Worm (Caenorhabditis elegans) whole organism, L1 larva: ENCODE data around the gene K08D9.10.
A peak's percentile ranks its signal among the peaks of the same experiment; 100 is the strongest.

Experiments
- F16B12.6 ChIP-seq: fragments of 150-350 bp; optimal IDR thresholded peaks from 2 replicates; lab custom pipeline; 2014; ENCODE audit warnings: missing biosample characterization, missing genetic modification characterization
- aha-1 ChIP-seq: fragments of 150-350 bp; optimal IDR thresholded peaks from 2 replicates; lab custom pipeline; 2014; ENCODE audit warnings: missing biosample characterization, missing genetic modification characterization
- blmp-1 ChIP-seq: fragments of 150-350 bp; optimal IDR thresholded peaks from 2 replicates; lab custom pipeline; 2014; ENCODE audit warnings: missing biosample characterization, missing genetic modification characterization
- ces-1 ChIP-seq: fragments of 150-350 bp; optimal IDR thresholded peaks from 2 replicates; lab custom pipeline; 2014; ENCODE audit warnings: missing biosample characterization, missing genetic modification reagents, missing genetic modification characterization
- dpl-1 ChIP-seq, 3 experiments: fragments of 150-350 bp in 2 of 3; sonication (generic microtip) in 1 of 3; optimal IDR thresholded peaks; 2 replicates each; lab custom pipeline; 2014 to 2017; ENCODE audit warnings: missing biosample characterization in 3 of 3, missing genetic modification characterization in 3 of 3, missing genetic modification reagents in 3 of 3
- efl-1 ChIP-seq, 4 experiments: fragments of 150-350 bp; optimal IDR thresholded peaks in 3 of 4; peaks in 1 of 4; 1 replicate in 1 of 4; 2 replicates in 3 of 4; lab custom pipeline; 2014; ENCODE audit warnings: missing biosample characterization in 2 of 4, missing genetic modification characterization in 2 of 4, missing genetic modification reagents in 2 of 4
- efl-3 ChIP-seq: fragments of 200-800 bp; sonication (Bioruptor generic); optimal IDR thresholded peaks from 2 replicates; lab custom pipeline; 2018; ENCODE audit warnings: mild to moderate bottlenecking, missing genetic modification characterization, missing compliant biosample characterization
- fkh-10 ChIP-seq: sonication (generic microtip); optimal IDR thresholded peaks from 2 replicates; lab custom pipeline; 2017; ENCODE audit warnings: missing biosample characterization, missing genetic modification reagents, missing genetic modification characterization
- fkh-8 ChIP-seq: sonication (generic microtip); optimal IDR thresholded peaks from 2 replicates; lab custom pipeline; 2016; ENCODE audit warnings: mild to moderate bottlenecking, missing genetic modification characterization, missing compliant biosample characterization
- hlh-17 ChIP-seq: fragments of 200-800 bp; sonication (Bioruptor generic); optimal IDR thresholded peaks from 2 replicates; lab custom pipeline; 2018; ENCODE audit warnings: missing genetic modification characterization, mild to moderate bottlenecking, missing compliant biosample characterization, moderate library complexity, borderline replicate concordance
- hlh-4 ChIP-seq: sonication (generic microtip); optimal IDR thresholded peaks from 2 replicates; lab custom pipeline; 2016; ENCODE audit warnings: mild to moderate bottlenecking, missing genetic modification characterization, missing compliant biosample characterization
- hpl-2 ChIP-seq: fragments of 150-350 bp; optimal IDR thresholded peaks from 2 replicates; lab custom pipeline; 2014; ENCODE audit warnings: missing biosample characterization, missing genetic modification reagents, missing genetic modification characterization
- isw-1 ChIP-seq: fragments of 200-800 bp; sonication (Bioruptor generic); IDR thresholded peaks from 2 replicates; pipeline ENCODE4 v1.3.6; 2022; ENCODE audit warnings: missing genetic modification characterization, missing compliant biosample characterization
- lin-13 ChIP-seq: fragments of 150-350 bp; optimal IDR thresholded peaks from 2 replicates; lab custom pipeline; 2014; ENCODE audit warnings: missing biosample characterization, missing genetic modification reagents, missing genetic modification characterization
- lin-14 ChIP-seq: fragments of 200-800 bp; sonication (Bioruptor generic); optimal IDR thresholded peaks from 2 replicates; lab custom pipeline; 2018; ENCODE audit warnings: mild to moderate bottlenecking, missing genetic modification characterization, moderate library complexity, missing compliant biosample characterization
- lin-35 ChIP-seq, 2 experiments: fragments of 150-350 bp; optimal IDR thresholded peaks; 2 replicates each; lab custom pipeline; 2014; ENCODE audit warnings: missing biosample characterization in 2 of 2, missing genetic modification characterization in 2 of 2, missing genetic modification reagents in 2 of 2
- lsy-2 ChIP-seq, 2 experiments: fragments of 150-350 bp; optimal IDR thresholded peaks; 2 replicates each; lab custom pipeline; 2014; ENCODE audit warnings: missing biosample characterization in 2 of 2, missing genetic modification characterization in 2 of 2
- mdl-1 ChIP-seq, 2 experiments: fragments of 150-350 bp; optimal IDR thresholded peaks; 2 replicates each; lab custom pipeline; 2014 to 2017; ENCODE audit warnings: missing biosample characterization in 2 of 2, missing genetic modification characterization in 2 of 2, inconsistent platforms in 1 of 2
- mef-2 ChIP-seq: fragments of 150-350 bp; optimal IDR thresholded peaks from 2 replicates; lab custom pipeline; 2014; ENCODE audit warnings: missing biosample characterization, missing genetic modification characterization
- mep-1 ChIP-seq: fragments of 150-350 bp; optimal IDR thresholded peaks from 2 replicates; lab custom pipeline; 2014; ENCODE audit warnings: missing biosample characterization, missing genetic modification characterization
- nhr-19 ChIP-seq: fragments of 200-800 bp; sonication (Bioruptor generic); conservative IDR thresholded peaks from 2 replicates; pipeline ENCODE4 v1.3.6; 2022; ENCODE audit warnings: missing genetic modification characterization, missing compliant biosample characterization
- nhr-20 ChIP-seq: sonication (generic microtip); optimal IDR thresholded peaks from 2 replicates; lab custom pipeline; 2016; ENCODE audit warnings: mild to moderate bottlenecking, missing genetic modification characterization, missing compliant biosample characterization
- nhr-237 ChIP-seq: fragments of 150-350 bp; optimal IDR thresholded peaks from 2 replicates; lab custom pipeline; 2014; ENCODE audit warnings: missing biosample characterization, missing genetic modification characterization
- nhr-47 ChIP-seq: sonication (generic microtip); optimal IDR thresholded peaks from 2 replicates; lab custom pipeline; 2016; ENCODE audit warnings: mild to moderate bottlenecking, missing genetic modification characterization, moderate library complexity, missing compliant biosample characterization
- nhr-71 ChIP-seq: sonication (generic microtip); optimal IDR thresholded peaks from 2 replicates; lab custom pipeline; 2016; ENCODE audit warnings: mild to moderate bottlenecking, missing genetic modification characterization, moderate library complexity, missing compliant biosample characterization
- pax-3 ChIP-seq: fragments of 200-800 bp; sonication (Bioruptor generic); optimal IDR thresholded peaks from 2 replicates; lab custom pipeline; 2018; ENCODE audit warnings: mild to moderate bottlenecking, missing genetic modification characterization, moderate library complexity, missing compliant biosample characterization
- pqm-1 ChIP-seq: sonication (generic microtip); optimal IDR thresholded peaks from 3 replicates; lab custom pipeline; 2017; ENCODE audit warnings: missing biosample characterization, missing genetic modification characterization
- rnt-1 ChIP-seq: sonication (generic microtip); optimal IDR thresholded peaks from 2 replicates; lab custom pipeline; 2016; ENCODE audit warnings: mild to moderate bottlenecking, missing genetic modification characterization, moderate library complexity, missing compliant biosample characterization
- snpc-4 ChIP-seq: fragments of 150-350 bp; optimal IDR thresholded peaks from 2 replicates; lab custom pipeline; 2014; ENCODE audit warnings: missing biosample characterization, missing genetic modification characterization
- snu-23 ChIP-seq: sonication (generic microtip); optimal IDR thresholded peaks from 2 replicates; lab custom pipeline; 2016; ENCODE audit warnings: missing genetic modification characterization, missing compliant biosample characterization
- sptf-1 ChIP-seq: fragments of 150-350 bp; optimal IDR thresholded peaks from 2 replicates; lab custom pipeline; 2014; ENCODE audit warnings: missing biosample characterization, missing genetic modification characterization
- sup-37 ChIP-seq: fragments of 200-800 bp; sonication (Bioruptor generic); optimal IDR thresholded peaks from 2 replicates; lab custom pipeline; 2018; ENCODE audit warnings: mild to moderate bottlenecking, missing genetic modification characterization, missing compliant biosample characterization
- swsn-7 ChIP-seq: sonication (generic microtip); optimal IDR thresholded peaks from 2 replicates; lab custom pipeline; 2016; ENCODE audit warnings: missing genetic modification characterization, missing compliant biosample characterization
- unc-130 ChIP-seq: fragments of 150-350 bp; optimal IDR thresholded peaks from 2 replicates; lab custom pipeline; 2017; ENCODE audit warnings: missing biosample characterization, missing genetic modification characterization, inconsistent platforms
- unc-30 ChIP-seq: sonication (generic microtip); optimal IDR thresholded peaks from 2 replicates; lab custom pipeline; 2017; ENCODE audit warnings: missing biosample characterization, missing genetic modification characterization
- vab-15 ChIP-seq: sonication (generic microtip); optimal IDR thresholded peaks from 2 replicates; lab custom pipeline; 2017; ENCODE audit warnings: missing genotype, mild to moderate bottlenecking, missing genetic modification characterization, missing compliant biosample characterization
- xbp-1 ChIP-seq: sonication (generic microtip); optimal IDR thresholded peaks from 2 replicates; lab custom pipeline; 2016; ENCODE audit warnings: missing genetic modification characterization, missing compliant biosample characterization
- zip-4 ChIP-seq: fragments of 200-800 bp; sonication (Bioruptor generic); optimal IDR thresholded peaks from 2 replicates; lab custom pipeline; 2018; ENCODE audit warnings: mild to moderate bottlenecking, missing genetic modification characterization, moderate library complexity, missing compliant biosample characterization

K08D9.10 gene

DNA sequence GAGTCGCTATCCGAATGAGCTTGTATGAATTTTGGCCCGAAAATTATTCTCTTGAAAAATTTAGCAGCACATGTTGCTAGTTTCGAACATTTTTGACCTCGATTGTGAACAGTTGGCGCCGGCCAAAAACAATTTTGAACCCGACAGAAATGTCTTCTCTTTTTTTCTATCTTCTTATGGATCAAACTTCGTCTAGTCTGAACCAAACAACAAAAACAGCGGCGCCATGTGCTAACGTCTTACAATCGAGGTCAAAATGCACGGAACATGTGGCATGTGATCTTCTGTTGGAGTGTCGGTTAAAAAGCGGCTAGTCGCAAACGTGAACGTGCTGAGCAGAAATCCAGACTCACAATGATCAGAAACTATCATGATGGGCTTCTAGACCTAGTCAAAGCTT, 45.5 kb downstream of the K08D9.10 start (continued):
- TF ChIP-seq lin-14 (GFP tag; lab: Kevin White, UChicago) = peak; percentile 75
- no peak for TF ChIP-seq fkh-8 (tag; lab: Kevin White, UChicago)
- TF ChIP-seq nhr-19 (GFP tag; lab: Robert Waterston, UW) = peak; percentile 33; the same call in 1 of the 2 replicates
- no peak for TF ChIP-seq sptf-1
- TF ChIP-seq hpl-2 (GFP tag; lab: Kevin White, UChicago) = no peak
- no peak for TF ChIP-seq snpc-4 (tag; lab: Kevin White, UChicago)
- no peak for TF ChIP-seq hlh-4 (tag; lab: Kevin White, UChicago)

- TF ChIP-seq snu-23 (GFP tag; lab: Kevin White, UChicago) (peak; percentile 44), efl-3 (no peak), nhr-47 (tag; lab: Kevin White, UChicago) (peak; percentile 21), aha-1 (tag; lab: Kevin White, UChicago) (no peak), lsy-2 (tag; optimal IDR thresholded peaks at IDR 0.05; lab: Kevin White, UChicago) (peak in 1 of 2 experiments; percentile 2), blmp-1 (tag; lab: Kevin White, UChicago) (peak; percentile 14), nhr-237 (tag; lab: Kevin White, UChicago) (no peak), fkh-10 (GFP tag; lab: Kevin White, UChicago) (no peak), hpl-2 (GFP tag; lab: Kevin White, UChicago) (no peak), lin-35 (GFP tag; optimal IDR thresholded peaks at IDR 0.05; lab: Kevin White, UChicago) (peak; percentile 27 to 46), mef-2 (no peak), nhr-20 (tag; lab: Kevin White, UChicago) (peak; percentile 10), mep-1 (tag; lab: Kevin White, UChicago) (peak; percentile 50), dpl-1 (GFP tag; optimal IDR thresholded peaks at IDR 0.05; lab: Kevin White, UChicago) (peak in 2 of 3 experiments; percentile 26 to 53), efl-1 (optimal IDR thresholded peaks at IDR 0.05; lab: Kevin White, UChicago) (peak; percentile 24 to 38), efl-1 (GFP tag; optimal IDR thresholded peaks at IDR 0.05 in 1 of 2; lab: Kevin White, UChicago) (peak; percentile 39 to 94), ces-1 (GFP tag; lab: Kevin White, UChicago) (no peak), F16B12.6 (tag; lab: Kevin White, UChicago) (peak; percentile 83), swsn-7 (tag; lab: Kevin White, UChicago) (peak; percentile 7), pqm-1 (tag; lab: Kevin White, UChicago) (no peak), zip-4 (GFP tag; lab: Kevin White, UChicago) (no peak), unc-30 (tag; lab: Kevin White, UChicago) (no peak), nhr-71 (peak; percentile 21)
These were observed 47.5 kb downstream of the K08D9.10 start, which contains the start of gene fbxa-64 for ce11 chrV:3278101-3278639. fbxa-64 (minus strand) TSS chrV:3278151.

ce11 chrV:3279138-3279537, 48.4 kb downstream of the K08D9.10 start:
- TF ChIP-seq sup-37 (GFP tag; lab: Kevin White, UChicago) = no peak
- no peak for TF ChIP-seq vab-15 (tag; lab: Kevin White, UChicago)
- peak; percentile 65 for TF ChIP-seq rnt-1 (tag; lab: Kevin White, UChicago)
- TF ChIP-seq nhr-71 = peak; percentile 35
- TF ChIP-seq hlh-17 (GFP tag; lab: Kevin White, UChicago) = no peak
- no peak for TF ChIP-seq mep-1 (tag; lab: Kevin White, UChicago)
- no peak for TF ChIP-seq aha-1 (tag; lab: Kevin White, UChicago)
- TF ChIP-seq lsy-2 (tag; optimal IDR thresholded peaks at IDR 0.05; lab: Kevin White, UChicago) = no peak
- TF ChIP-seq lin-14 (GFP tag; lab: Kevin White, UChicago) = peak; percentile 53

DNA sequence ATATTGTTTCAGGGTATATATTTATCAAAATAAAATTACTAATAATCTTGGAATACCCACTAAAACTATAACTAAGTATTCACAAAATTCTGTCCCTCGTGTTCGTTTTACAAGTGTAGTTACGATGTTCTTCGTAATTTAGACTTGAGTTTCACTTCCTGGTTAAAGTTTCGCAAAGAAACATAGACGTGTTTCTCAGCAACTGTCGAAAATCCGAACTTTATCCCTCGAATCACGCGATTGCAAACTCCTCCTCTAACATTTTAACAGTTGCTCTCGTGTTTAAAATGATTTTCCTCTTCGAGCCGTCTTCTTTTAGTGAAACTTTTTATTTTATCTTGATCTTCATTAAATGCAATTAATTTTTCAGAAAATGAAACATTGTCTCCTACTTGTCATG, 49.3 kb downstream of the K08D9.10 start, which contains the start of gene T28A11.2:
Gene T28A11.2, plus strand, starts transcription at position 371 of the 400 bp plus-strand sequence.
- TF ChIP-seq mdl-1 (tag; optimal IDR thresholded peaks at IDR 0.05; lab: Kevin White, UChicago) (no peak), unc-130 (tag; lab: Kevin White, UChicago) (no peak), lin-13 (GFP tag; lab: Kevin White, UChicago) (no peak), pax-3 (no peak), rnt-1 (tag; lab: Kevin White, UChicago) (peak; percentile 44), nhr-71 (peak; percentile 56), lin-14 (GFP tag; lab: Kevin White, UChicago) (peak; percentile 42), xbp-1 (tag; lab: Kevin White, UChicago) (no peak), efl-1 (optimal IDR thresholded peaks at IDR 0.05; lab: Kevin White, UChicago) (no peak), efl-1 (GFP tag; optimal IDR thresholded peaks at IDR 0.05 in 1 of 2; lab: Kevin White, UChicago) (peak in 1 of 2 experiments; percentile 53), isw-1 (GFP tag; lab: Robert Waterston, UW) (no peak), nhr-19 (GFP tag; lab: Robert Waterston, UW) (peak; percentile 14; the same call in 1 of the 2 replicates)
